Worm (Caenorhabditis elegans): ENCODE data around the gene Y113G7A.13.

DNA sequence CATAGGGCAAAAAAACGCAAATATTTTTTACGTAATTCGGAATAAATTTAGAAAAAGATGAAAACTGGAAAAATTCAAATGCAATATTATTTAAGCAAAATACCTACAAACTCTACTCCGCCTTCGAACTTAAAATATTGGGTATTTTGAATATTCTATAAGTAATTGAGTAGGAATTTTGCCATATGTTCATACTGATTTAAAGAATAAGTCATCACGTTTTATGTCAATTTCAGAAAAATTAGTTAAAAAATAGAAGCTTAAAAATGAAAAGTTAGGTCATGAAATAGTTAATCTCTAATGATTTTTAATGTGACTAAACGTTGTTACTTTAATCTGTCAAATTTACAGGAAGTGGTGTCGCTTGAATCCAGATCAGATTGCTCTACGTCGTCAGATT is 3.4 kb downstream of the Y113G7A.13 start, which contains the start of gene F19B2.7:
- TF ChIP-seq che-1 (tag; optimal IDR thresholded peaks at IDR 0.05) (no peak), sox-4 (tag; optimal IDR thresholded peaks at IDR 0.05) (no peak), ceh-9 (tag; optimal IDR thresholded peaks at IDR 0.05) (no peak), ceh-31 (tag; optimal IDR thresholded peaks at IDR 0.05) (no peak), pqm-1 (tag; optimal IDR thresholded peaks at IDR 0.05) (no peak), nfya-1 (tag; optimal IDR thresholded peaks at IDR 0.05) (no peak), ceh-45 (GFP tag; IDR thresholded peaks at IDR 0.05) (no peak)
